Worm (Caenorhabditis elegans) whole organism, L4/young adult: Measurements from ENCODE around the gene F43C11.12.

Source experiments
- W03F9.2 ChIP-seq: fragments of 150-350 bp; optimal IDR thresholded peaks from 2 replicates; lab custom pipeline; 2014; ENCODE audit warnings: missing biosample characterization, missing genetic modification characterization
- dao-5 ChIP-seq: sonication (generic microtip); optimal IDR thresholded peaks from 2 replicates; lab custom pipeline; 2016; ENCODE audit warnings: missing genotype, missing genetic modification characterization, moderate library complexity, missing compliant biosample characterization
- him-1 ChIP-seq: sonication (generic microtip); optimal IDR thresholded peaks from 2 replicates; lab custom pipeline; 2016; ENCODE audit warnings: missing genotype, missing genetic modification reagents, missing genetic modification characterization, missing compliant biosample characterization

DNA sequence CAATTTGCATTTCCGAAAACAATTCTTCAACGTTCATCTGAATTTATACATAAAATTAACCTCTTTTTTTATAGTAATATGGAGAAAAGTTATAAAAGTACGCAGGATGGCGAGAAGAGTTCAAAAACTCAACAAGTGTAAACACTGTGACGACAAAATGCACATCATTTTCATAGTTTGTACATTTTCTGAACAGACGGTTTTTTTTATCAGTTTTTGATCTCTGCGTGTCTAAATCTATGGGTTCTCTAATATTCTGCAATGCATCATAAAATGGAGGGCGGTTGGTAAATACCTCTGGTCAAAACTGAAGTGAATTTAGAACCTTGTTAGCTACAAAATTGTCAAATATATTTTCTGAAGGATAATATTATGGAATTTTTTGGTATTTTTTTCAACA is 48.9 kb upstream of the F43C11.12 start, which contains the start of gene fbxa-4:
- TF ChIP-seq dao-5 (tag; lab: Kevin White, UChicago) (no peak), him-1 (tag; lab: Kevin White, UChicago) (no peak), W03F9.2 (tag; lab: Kevin White, UChicago) (no peak)
